Worm (Caenorhabditis elegans): ENCODE data around the gene ctbp-1.

ctbp-1 gene

ce11 chrX:5817078-5817477 lies 45.4 kb upstream of the ctbp-1 start (continued):
- TF ChIP-seq D1046.2 (GFP tag; IDR thresholded peaks at IDR 0.05) (no peak), lin-38 (GFP tag; IDR thresholded peaks at IDR 0.05) (no peak)

ce11 chrX:5818176-5818575 lies 44.3 kb upstream of the ctbp-1 start:
- TF ChIP-seq T20F7.1 (GFP tag; optimal IDR thresholded peaks at IDR 0.05) (no peak), mdl-1 (tag; optimal IDR thresholded peaks at IDR 0.05) (peak in 1 of 2 experiments; percentile 58), hlh-11 (tag; optimal IDR thresholded peaks at IDR 0.05) (peak; percentile 62), hlh-30 (tag; optimal IDR thresholded peaks at IDR 0.05; ENCODE audit: insufficient read depth) (peak; percentile 35), set-16 (GFP tag; IDR thresholded peaks at IDR 0.05) (peak; percentile 91), mxl-3 (GFP tag; optimal IDR thresholded peaks at IDR 0.05) (peak; percentile 73), aha-1 (tag) (no peak), madf-9 (GFP tag; conservative IDR thresholded peaks at IDR 0.05) (0 out of 2 replicates have a peak, but pooled peaks have one; percentile 14)

ce11 chrX:5819702-5820470 lies 42.6 kb upstream of the ctbp-1 start:
- TF ChIP-seq lin-29 (GFP tag; IDR thresholded peaks at IDR 0.05) (no peak), tra-1 (GFP tag; IDR thresholded peaks at IDR 0.05) (0 out of 2 replicates have a peak, but pooled peaks have one; percentile 24), aha-1 (tag) (peak; percentile 62), daf-16 (GFP tag; optimal IDR thresholded peaks at IDR 0.05) (peak in 1 of 2 experiments; percentile 91), daf-16 (tag; optimal IDR thresholded peaks at IDR 0.05) (no peak), unc-62 (GFP tag; optimal IDR thresholded peaks at IDR 0.05 in 1 of 2) (peak in 1 of 2 experiments; percentile 12), unc-62 (tag; optimal IDR thresholded peaks at IDR 0.05) (no peak), mdl-1 (tag; optimal IDR thresholded peaks at IDR 0.05) (peak in 1 of 2 experiments; percentile 8), hlh-11 (tag; optimal IDR thresholded peaks at IDR 0.05) (peak; percentile 73), madf-9 (GFP tag; conservative IDR thresholded peaks at IDR 0.05) (no peak), nhr-11 (tag; optimal IDR thresholded peaks at IDR 0.05) (peak; percentile 37), zag-1 (tag; optimal IDR thresholded peaks at IDR 0.05) (no peak), Y105C5A.15 (GFP tag; IDR thresholded peaks at IDR 0.05) (no peak), spr-3 (GFP tag; optimal IDR thresholded peaks at IDR 0.05) (no peak), hmg-1.1 (GFP tag; IDR thresholded peaks at IDR 0.05) (0 out of 2 replicates have a peak, but pooled peaks have one; percentile 46), mes-2 (tag; optimal IDR thresholded peaks at IDR 0.05; ENCODE audit: poor library complexity, severe bottlenecking) (peak; percentile 41), F37D6.2 (tag; optimal IDR thresholded peaks at IDR 0.05) (peak; percentile 30), fkh-10 (GFP tag; optimal IDR thresholded peaks at IDR 0.05) (peak; percentile 55), nhr-10 (tag; optimal IDR thresholded peaks at IDR 0.05) (no peak), egl-27 (tag; optimal IDR thresholded peaks at IDR 0.05) (no peak), hif-1 (tag; optimal IDR thresholded peaks at IDR 0.05) (peak in 1 of 2 experiments; percentile 33), set-16 (GFP tag; IDR thresholded peaks at IDR 0.05) (peak; percentile 41; the same call in 1 of the 2 replicates), ztf-7 (tag; optimal IDR thresholded peaks at IDR 0.05) (no peak), nhr-48 (tag; optimal IDR thresholded peaks at IDR 0.05) (peak; percentile 67), snpc-1.2 (GFP tag; IDR thresholded peaks at IDR 0.05) (no peak), spr-1 (tag; optimal IDR thresholded peaks at IDR 0.05) (no peak), ctbp-1 (GFP tag; IDR thresholded peaks at IDR 0.05) (peak; percentile 52), hlh-30 (tag; optimal IDR thresholded peaks at IDR 0.05; ENCODE audit: insufficient read depth) (peak; percentile 59), tag-97 (GFP tag; IDR thresholded peaks at IDR 0.05) (no peak), gei-8 (GFP tag; optimal IDR thresholded peaks at IDR 0.05) (no peak), lsy-2 (tag; optimal IDR thresholded peaks at IDR 0.05) (peak in 1 of 2 experiments; percentile 18), nhr-28 (tag; optimal IDR thresholded peaks at IDR 0.05) (peak; percentile 27), mep-1 (tag; optimal IDR thresholded peaks at IDR 0.05) (peak; percentile 51), cey-2 (tag; optimal IDR thresholded peaks at IDR 0.05; ENCODE audit: borderline replicate concordance, insufficient read depth) (no peak), attf-4 (tag; optimal IDR thresholded peaks at IDR 0.05) (no peak), nhr-6 (tag; optimal IDR thresholded peaks at IDR 0.05) (no peak), rbr-2 (tag; optimal IDR thresholded peaks at IDR 0.05) (peak; percentile 10)
